Worm (Caenorhabditis elegans): ENCODE measurements around the gene nspc-17.

DNA sequence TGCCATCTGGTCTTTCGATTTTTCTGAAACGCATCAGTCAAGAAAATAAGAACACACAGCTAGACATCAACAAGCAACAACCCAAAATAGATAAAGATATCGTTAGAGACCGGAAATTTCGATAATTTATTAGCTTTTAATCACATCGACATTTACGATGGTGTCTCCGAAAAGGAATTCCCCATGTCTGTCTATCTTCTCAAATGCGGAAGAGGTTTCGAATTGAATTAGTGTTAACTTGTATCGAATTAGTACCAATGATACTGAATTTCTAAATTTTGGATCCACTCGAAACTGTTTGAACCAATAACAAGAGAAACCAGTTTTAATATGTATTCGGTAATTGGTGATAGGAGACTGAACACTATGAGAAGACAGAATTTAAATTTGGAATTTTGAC, 9.6 kb upstream of the nspc-17 start:
- TF ChIP-seq unc-120 (tag; optimal IDR thresholded peaks at IDR 0.05; ENCODE audit: poor library complexity, severe bottlenecking) (no peak), elt-1 (tag; optimal IDR thresholded peaks at IDR 0.05; ENCODE audit: borderline replicate concordance, insufficient read depth) (no peak), lin-13 (tag; optimal IDR thresholded peaks at IDR 0.05) (no peak), nhr-76 (tag; optimal IDR thresholded peaks at IDR 0.05) (no peak), mab-5 (tag; optimal IDR thresholded peaks at IDR 0.05) (no peak), bed-3 (GFP tag; optimal IDR thresholded peaks at IDR 0.05) (no peak), nhr-237 (tag; optimal IDR thresholded peaks at IDR 0.05) (no peak), ces-1 (GFP tag; optimal IDR thresholded peaks at IDR 0.05) (no peak), mep-1 (tag; optimal IDR thresholded peaks at IDR 0.05) (no peak), lsy-2 (tag; optimal IDR thresholded peaks at IDR 0.05) (no peak), elt-3 (tag; optimal IDR thresholded peaks at IDR 0.05) (no peak), flh-1 (GFP tag; optimal IDR thresholded peaks at IDR 0.05) (no peak), tbx-8 (GFP tag; optimal IDR thresholded peaks at IDR 0.05) (no peak)

Measured in whole organism, mixed stage, embryonic.